Worm (Caenorhabditis elegans) whole organism, young adult: Measurements from ENCODE around the gene C08G9.1.

Source experiments
- F52B5.7 ChIP-seq: sonication (generic microtip); optimal IDR thresholded peaks from 2 replicates; lab custom pipeline; 2016; ENCODE audit warnings: mild to moderate bottlenecking, missing genetic modification characterization, missing compliant biosample characterization
- K11D2.4 ChIP-seq: fragments of 200-800 bp; sonication (Bioruptor generic); IDR thresholded peaks from 2 replicates; pipeline ENCODE4 v1.3.6; 2022; ENCODE audit warnings: missing genetic modification reagents, missing genetic modification characterization, missing compliant biosample characterization
- K12H6.12 ChIP-seq: fragments of 200-800 bp; sonication (Bioruptor generic); optimal IDR thresholded peaks from 2 replicates; lab custom pipeline; 2018; ENCODE audit warnings: mild to moderate bottlenecking, missing genetic modification characterization, missing compliant biosample characterization
- ceh-58 ChIP-seq: fragments of 200-800 bp; sonication (Bioruptor generic); IDR thresholded peaks from 2 replicates; pipeline ENCODE4 v1.3.6; 2022; ENCODE audit warnings: missing genetic modification characterization, missing compliant biosample characterization
- nhr-120 ChIP-seq: fragments of 200-800 bp; sonication (Bioruptor generic); IDR thresholded peaks from 2 replicates; pipeline ENCODE4 v1.3.6; 2022; ENCODE audit warnings: missing genetic modification characterization, missing compliant biosample characterization
- unc-62 ChIP-seq: fragments of 150-350 bp; optimal IDR thresholded peaks from 2 replicates; lab custom pipeline; 2014; ENCODE audit warnings: missing biosample characterization, missing genetic modification reagents, missing genetic modification characterization

ce11 chrIV:7706805-7707204 is 48.2 kb downstream of the C08G9.1 start, which contains the start of gene F33D4.4:
- no peak for TF ChIP-seq F52B5.7 (tag; lab: Kevin White, UChicago)
- no peak for TF ChIP-seq unc-62
- TF ChIP-seq ceh-58 (GFP tag; lab: Robert Waterston, UW), result no peak
- no peak for TF ChIP-seq K12H6.12 (tag; lab: Kevin White, UChicago)
- TF ChIP-seq nhr-120 (GFP tag; lab: Robert Waterston, UW), result no peak
- no peak for TF ChIP-seq K11D2.4 (GFP tag; lab: Robert Waterston, UW)
